Worm (Caenorhabditis elegans) whole organism, L1 larva: ENCODE measurements around the gene F22B5.6.
A peak's percentile ranks its signal among the peaks of the same experiment; 100 is the strongest.

Experiments used
- elt-3 ChIP-seq, 6 experiments: fragments of 150-350 bp in 1 of 6; sonication (generic microtip); optimal IDR thresholded peaks; 2 replicates each; lab custom pipeline; 2017 to 2018; ENCODE audit warnings: missing biosample characterization in 6 of 6, missing genetic modification characterization in 6 of 6, inconsistent platforms in 1 of 6
- mdl-1 ChIP-seq, 2 experiments: fragments of 150-350 bp; optimal IDR thresholded peaks; 2 replicates each; lab custom pipeline; 2014 to 2017; ENCODE audit warnings: missing biosample characterization in 2 of 2, missing genetic modification characterization in 2 of 2, inconsistent platforms in 1 of 2

DNA sequence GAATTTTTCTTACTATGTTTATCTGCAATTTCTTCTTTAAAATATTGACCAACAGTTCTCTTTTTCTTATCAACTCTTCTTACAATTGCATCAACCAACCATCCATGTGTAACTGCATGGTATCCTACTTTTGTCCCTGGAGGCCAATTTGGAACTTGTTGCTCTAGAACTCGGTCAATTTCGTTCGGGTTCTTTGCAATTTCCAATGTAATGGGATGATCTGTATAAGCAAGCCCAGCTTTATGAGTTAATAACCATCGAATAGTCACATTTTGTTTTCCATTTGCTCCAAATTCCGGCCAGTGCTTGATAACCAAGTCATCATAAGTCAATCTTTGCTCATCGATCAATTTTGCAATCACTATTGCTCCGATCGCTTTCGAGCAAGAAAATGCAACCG lies 23.3 kb upstream of the F22B5.6 start:
- peak in 1 of 6 experiments; percentile 2 for TF ChIP-seq elt-3 (tag; optimal IDR thresholded peaks at IDR 0.05; lab: Kevin White, UChicago)
- no peak for TF ChIP-seq mdl-1 (tag; optimal IDR thresholded peaks at IDR 0.05; lab: Kevin White, UChicago)
